Worm (Caenorhabditis elegans): ENCODE measurements around the gene ZK622.5.

DNA sequence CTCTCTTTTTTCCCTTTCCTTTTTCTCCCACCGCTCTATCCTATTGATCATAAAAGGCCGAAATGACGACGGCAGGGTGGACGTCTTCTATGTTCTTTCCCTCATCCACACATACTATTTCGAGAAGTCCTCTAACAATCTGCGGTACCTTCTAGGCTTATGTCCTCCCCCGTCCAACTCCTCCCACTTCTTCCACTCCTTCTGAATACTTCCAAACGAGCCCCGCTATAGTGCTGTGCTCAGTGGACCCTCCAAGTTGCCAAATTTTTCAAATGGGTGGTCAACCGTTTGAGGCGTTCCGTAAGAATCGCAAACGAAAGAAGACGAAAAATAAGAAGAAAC lies 46.8 kb downstream of the ZK622.5 start:
- TF ChIP-seq egl-27 (tag; optimal IDR thresholded peaks at IDR 0.05), result no peak
- no peak for TF ChIP-seq lin-39 (tag; optimal IDR thresholded peaks at IDR 0.05)
- TF ChIP-seq lsy-2 (tag; optimal IDR thresholded peaks at IDR 0.05), result peak in 1 of 2 experiments; percentile 60
- no peak for TF ChIP-seq unc-62 (GFP tag; optimal IDR thresholded peaks at IDR 0.05)
- no peak for TF ChIP-seq nhr-21 (tag; optimal IDR thresholded peaks at IDR 0.05)
- no peak for TF ChIP-seq nhr-237 (tag; optimal IDR thresholded peaks at IDR 0.05)
- TF ChIP-seq ztf-1 (GFP tag; conservative IDR thresholded peaks at IDR 0.05), result no peak
- TF ChIP-seq ZK546.5 (tag; optimal IDR thresholded peaks at IDR 0.05), result no peak
- TF ChIP-seq mdl-1 (tag; optimal IDR thresholded peaks at IDR 0.05), result no peak
- TF ChIP-seq ceh-82 (tag; optimal IDR thresholded peaks at IDR 0.05), result no peak
- TF ChIP-seq skn-1 (tag; optimal IDR thresholded peaks at IDR 0.05), result no peak
- TF ChIP-seq zag-1 (tag; optimal IDR thresholded peaks at IDR 0.05), result peak; percentile 61
- no peak for TF ChIP-seq snpc-4 (tag; optimal IDR thresholded peaks at IDR 0.05)
